Fruit fly (Drosophila melanogaster) whole organism, embryonic: Measurements from ENCODE around the gene Cyp18a1.

ENCODE experiments used
- CG10321 ChIP-seq: fragments of 200-800 bp; sonication (Bioruptor generic); IDR thresholded peaks from 2 replicates; pipeline ENCODE4 v1.3.6; 2022; ENCODE audit warnings: missing biosample characterization, missing genetic modification characterization
- CG11247 ChIP-seq: fragments of 200-800 bp; sonication (Bioruptor generic); IDR thresholded peaks from 2 replicates; pipeline ENCODE4 v1.3.6; 2022; ENCODE audit warnings: missing biosample characterization, missing genetic modification characterization
- CG11456 ChIP-seq: fragments of 200-800 bp; sonication (Bioruptor generic); IDR thresholded peaks from 3 replicates; pipeline ENCODE4 v1.3.6; 2022; ENCODE audit warnings: missing biosample characterization, missing genetic modification characterization
- CG13894 ChIP-seq: fragments of 200-800 bp; sonication (Bioruptor generic); optimal IDR thresholded peaks from 3 replicates; lab custom pipeline; 2018; ENCODE audit warnings: missing biosample characterization, mild to moderate bottlenecking, missing genetic modification characterization, moderate library complexity
- CG17361 ChIP-seq: fragments of 200-800 bp; sonication (Bioruptor generic); IDR thresholded peaks from 3 replicates; pipeline ENCODE4 v1.3.6; 2022; ENCODE audit warnings: missing biosample characterization, missing genetic modification characterization
- CG17385 ChIP-seq: fragments of 200-800 bp; sonication (Bioruptor generic); optimal IDR thresholded peaks from 3 replicates; lab custom pipeline; 2018; ENCODE audit warnings: missing biosample characterization, mild to moderate bottlenecking, missing genetic modification characterization
- CG18262 ChIP-seq: fragments of 200-800 bp; optimal IDR thresholded peaks from 3 replicates; lab custom pipeline; 2019; ENCODE audit warnings: missing biosample characterization, mild to moderate bottlenecking, missing genetic modification characterization, moderate library complexity
- CG2712 ChIP-seq: fragments of 200-800 bp; optimal IDR thresholded peaks from 3 replicates; lab custom pipeline; 2019; ENCODE audit warnings: missing biosample characterization, mild to moderate bottlenecking, missing genetic modification characterization, moderate library complexity
- CG2889 ChIP-seq: fragments of 200-800 bp; sonication (Bioruptor generic); IDR thresholded peaks from 3 replicates; pipeline ENCODE4 v1.3.6; 2022; ENCODE audit warnings: missing biosample characterization, missing genetic modification characterization
- CG3847 ChIP-seq: fragments of 200-800 bp; sonication (Bioruptor generic); IDR thresholded peaks from 2 replicates; pipeline ENCODE4 v1.3.6; 2022; ENCODE audit warnings: missing biosample characterization, missing genetic modification characterization
- CG42726 ChIP-seq: fragments of 200-800 bp; sonication (Bioruptor generic); IDR thresholded peaks from 2 replicates; pipeline ENCODE4 v1.3.6; 2022; ENCODE audit warnings: missing biosample characterization, missing genetic modification characterization; ENCODE audit not compliant: partially characterized antibody
- CG7556 ChIP-seq: fragments of 200-800 bp; sonication (Bioruptor generic); optimal IDR thresholded peaks from 2 replicates; lab custom pipeline; 2017; ENCODE audit warnings: missing biosample characterization, mild to moderate bottlenecking, missing genetic modification characterization
- CG7963 ChIP-seq: fragments of 200-800 bp; sonication (Bioruptor generic); IDR thresholded peaks from 3 replicates; pipeline ENCODE4 v1.3.6; 2022; ENCODE audit warnings: missing biosample characterization, missing genetic modification characterization; ENCODE audit not compliant: partially characterized antibody
- CG8290 ChIP-seq, 3 experiments: fragments of 200-800 bp; sonication (Bioruptor generic); optimal IDR thresholded peaks; 2 replicates each; lab custom pipeline; 2016 to 2019; ENCODE audit warnings: missing biosample characterization in 3 of 3, missing genetic modification characterization in 3 of 3, mild to moderate bottlenecking in 2 of 3, moderate library complexity in 1 of 3
- CG8388 ChIP-seq: fragments of 200-800 bp; sonication (Bioruptor generic); optimal IDR thresholded peaks from 2 replicates; lab custom pipeline; 2019; ENCODE audit warnings: missing biosample characterization, mild to moderate bottlenecking, missing genetic modification characterization, moderate library complexity
- Camta ChIP-seq: fragments of 200-800 bp; sonication (Bioruptor generic); optimal IDR thresholded peaks from 2 replicates; lab custom pipeline; 2016; ENCODE audit warnings: missing biosample characterization, missing genetic modification characterization
- Dip2 ChIP-seq: fragments of 200-800 bp; sonication (Bioruptor generic); IDR thresholded peaks from 2 replicates; pipeline ENCODE4 v1.3.6; 2022; ENCODE audit warnings: missing biosample characterization, missing genetic modification characterization
- Dip3 ChIP-seq: fragments of 200-800 bp; sonication (Bioruptor generic); optimal IDR thresholded peaks from 3 replicates; lab custom pipeline; 2016; ENCODE audit warnings: missing biosample characterization, missing genetic modification characterization
- Dll ChIP-seq: fragments of 200-800 bp; sonication (Bioruptor generic); IDR thresholded peaks from 4 replicates; pipeline ENCODE4 v1.3.6; 2022; ENCODE audit warnings: missing biosample characterization, missing genetic modification characterization; ENCODE audit not compliant: partially characterized antibody
- Doc3 ChIP-seq: fragments of 200-800 bp; sonication (Bioruptor generic); IDR thresholded peaks from 3 replicates; pipeline ENCODE4 v1.3.6; 2022; ENCODE audit warnings: missing biosample characterization, missing genetic modification characterization; ENCODE audit not compliant: partially characterized antibody
- Kr ChIP-seq: fragments of 200-800 bp; sonication (Bioruptor generic); optimal IDR thresholded peaks from 2 replicates; lab custom pipeline; 2017; ENCODE audit warnings: missing biosample characterization, mild to moderate bottlenecking, missing genetic modification characterization
- Med ChIP-seq: fragments of 200-800 bp; sonication (Bioruptor generic); peaks from one replicate; lab custom pipeline; 2016; ENCODE audit warnings: missing biosample characterization, missing genetic modification characterization, mild to moderate bottlenecking, inconsistent platforms, moderate library complexity
- Nf-YA ChIP-seq: fragments of 200-800 bp; sonication (Bioruptor generic); IDR thresholded peaks from 2 replicates; pipeline ENCODE4 v1.3.6; 2022; ENCODE audit warnings: missing biosample characterization, missing genetic modification characterization
- Oaz ChIP-seq: fragments of 200-800 bp; sonication (Bioruptor generic); IDR thresholded peaks from 2 replicates; pipeline ENCODE4 v1.3.6; 2022; ENCODE audit warnings: missing biosample characterization, missing genetic modification characterization
- PHDP ChIP-seq: fragments of 200-800 bp; sonication (Bioruptor generic); optimal IDR thresholded peaks from 3 replicates; lab custom pipeline; 2018; ENCODE audit warnings: missing biosample characterization, mild to moderate bottlenecking, missing genetic modification characterization, moderate library complexity
- Spps ChIP-seq: fragments of 200-800 bp; sonication (Bioruptor generic); optimal IDR thresholded peaks from 2 replicates; lab custom pipeline; 2018; ENCODE audit warnings: missing biosample characterization, mild to moderate bottlenecking, missing genetic modification characterization
- Vsx1 ChIP-seq: fragments of 200-800 bp; sonication (Bioruptor generic); optimal IDR thresholded peaks from 2 replicates; lab custom pipeline; 2017; ENCODE audit warnings: missing biosample characterization, mild to moderate bottlenecking, missing genetic modification characterization, missing genetic modification reagents
- YL-1 ChIP-seq: fragments of 200-800 bp; sonication (Bioruptor generic); optimal IDR thresholded peaks from 3 replicates; lab custom pipeline; 2017; ENCODE audit warnings: missing biosample characterization, mild to moderate bottlenecking, missing genetic modification characterization
- al ChIP-seq: fragments of 200-800 bp; sonication (Bioruptor generic); IDR thresholded peaks from 2 replicates; pipeline ENCODE4 v1.3.6; 2022; ENCODE audit warnings: missing biosample characterization, missing genetic modification characterization
- ap ChIP-seq: fragments of 200-800 bp; sonication (Bioruptor generic); IDR thresholded peaks from 2 replicates; pipeline ENCODE4 v1.3.6; 2022; ENCODE audit warnings: missing biosample characterization, missing genetic modification characterization
- az2 ChIP-seq: fragments of 200-800 bp; sonication (Bioruptor generic); optimal IDR thresholded peaks from 3 replicates; lab custom pipeline; 2016; ENCODE audit warnings: missing biosample characterization, missing genetic modification characterization
- bigmax ChIP-seq: fragments of 200-800 bp; sonication (Bioruptor generic); optimal IDR thresholded peaks from 2 replicates; lab custom pipeline; 2018; ENCODE audit warnings: missing biosample characterization, mild to moderate bottlenecking, missing genetic modification characterization
- emc ChIP-seq: fragments of 200-800 bp; sonication (Bioruptor generic); optimal IDR thresholded peaks from 2 replicates; lab custom pipeline; 2016; ENCODE audit warnings: missing biosample characterization, missing genetic modification characterization
- eve ChIP-seq, 2 experiments: fragments of >200 bp; optimal IDR thresholded peaks; 2 replicates each; lab custom pipeline; 2017; ENCODE audit warnings: missing biosample characterization in 2 of 2, missing genetic modification characterization in 2 of 2
- fu2 ChIP-seq: fragments of 200-800 bp; sonication (Bioruptor generic); optimal IDR thresholded peaks from 2 replicates; lab custom pipeline; 2016; ENCODE audit warnings: missing biosample characterization, missing genetic modification characterization
- her ChIP-seq: fragments of 200-800 bp; sonication (Bioruptor generic); optimal IDR thresholded peaks from 2 replicates; lab custom pipeline; 2016; ENCODE audit warnings: missing biosample characterization, missing genetic modification characterization
- jigr1 ChIP-seq: fragments of 200-800 bp; sonication (Bioruptor generic); IDR thresholded peaks from 3 replicates; pipeline ENCODE4 v1.3.6; 2022; ENCODE audit warnings: missing biosample characterization, missing genetic modification characterization
- lola ChIP-seq, 3 experiments: fragments of >200 bp in 2 of 3; fragments of 200-800 bp in 1 of 3; sonication (Bioruptor generic) in 1 of 3; optimal IDR thresholded peaks; 2 replicates each; lab custom pipeline; 2017 to 2019; ENCODE audit warnings: missing biosample characterization in 3 of 3, missing genetic modification characterization in 3 of 3, mild to moderate bottlenecking in 1 of 3, moderate library complexity in 1 of 3
- oc ChIP-seq: fragments of 200-800 bp; sonication (Bioruptor generic); optimal IDR thresholded peaks from 2 replicates; lab custom pipeline; 2018; ENCODE audit warnings: missing biosample characterization, mild to moderate bottlenecking, missing genetic modification characterization, moderate library complexity
- pan ChIP-seq, 4 experiments: fragments of >200 bp in 3 of 4; fragments of 200-800 bp in 1 of 4; sonication (Bioruptor generic) in 1 of 4; optimal IDR thresholded peaks in 3 of 4; IDR thresholded peaks in 1 of 4; 2 replicates each; pipeline versions ENCODE4 v1.3.6 to Lab custom; 2017 to 2022; ENCODE audit warnings: missing biosample characterization in 2 of 4, missing genetic modification characterization in 2 of 4, mixed read lengths in 1 of 4
- pnt ChIP-seq: fragments of 200-800 bp; sonication (Bioruptor generic); optimal IDR thresholded peaks from 3 replicates; lab custom pipeline; 2016; ENCODE audit warnings: missing biosample characterization, missing genetic modification characterization
- rib ChIP-seq: fragments of 200-800 bp; sonication (Bioruptor generic); IDR thresholded peaks from 2 replicates; pipeline ENCODE4 v1.3.6; 2022; ENCODE audit warnings: missing biosample characterization, missing genetic modification characterization
- run ChIP-seq: fragments of 200-800 bp; sonication (Bioruptor generic); optimal IDR thresholded peaks from 3 replicates; lab custom pipeline; 2018; ENCODE audit warnings: missing biosample characterization, mild to moderate bottlenecking, missing genetic modification characterization
- seq ChIP-seq: fragments of 200-800 bp; sonication (Bioruptor generic); IDR thresholded peaks from 2 replicates; pipeline ENCODE4 v1.3.6; 2022; ENCODE audit warnings: missing biosample characterization, missing genetic modification characterization
- slou ChIP-seq: fragments of 200-800 bp; sonication (Bioruptor generic); optimal IDR thresholded peaks from 3 replicates; lab custom pipeline; 2016; ENCODE audit warnings: missing biosample characterization, missing genetic modification characterization
- stc ChIP-seq: fragments of 200-800 bp; sonication (Bioruptor generic); IDR thresholded peaks from 2 replicates; pipeline ENCODE4 v1.3.6; 2022; ENCODE audit warnings: missing biosample characterization, missing genetic modification characterization
- stwl ChIP-seq: fragments of 200-800 bp; sonication (Bioruptor generic); optimal IDR thresholded peaks from 3 replicates; lab custom pipeline; 2018; ENCODE audit warnings: missing biosample characterization, mild to moderate bottlenecking, missing genetic modification characterization, moderate library complexity
- tna ChIP-seq: fragments of 200-800 bp; sonication (Bioruptor generic); IDR thresholded peaks from 2 replicates; pipeline ENCODE4 v1.3.6; 2022; ENCODE audit warnings: missing biosample characterization, missing genetic modification characterization; ENCODE audit not compliant: partially characterized antibody
- vfl ChIP-seq: fragments of 200-800 bp; sonication (Bioruptor generic); optimal IDR thresholded peaks from 2 replicates; lab custom pipeline; 2016; ENCODE audit warnings: missing biosample characterization, missing genetic modification characterization

Cyp18a1 gene

DNA sequence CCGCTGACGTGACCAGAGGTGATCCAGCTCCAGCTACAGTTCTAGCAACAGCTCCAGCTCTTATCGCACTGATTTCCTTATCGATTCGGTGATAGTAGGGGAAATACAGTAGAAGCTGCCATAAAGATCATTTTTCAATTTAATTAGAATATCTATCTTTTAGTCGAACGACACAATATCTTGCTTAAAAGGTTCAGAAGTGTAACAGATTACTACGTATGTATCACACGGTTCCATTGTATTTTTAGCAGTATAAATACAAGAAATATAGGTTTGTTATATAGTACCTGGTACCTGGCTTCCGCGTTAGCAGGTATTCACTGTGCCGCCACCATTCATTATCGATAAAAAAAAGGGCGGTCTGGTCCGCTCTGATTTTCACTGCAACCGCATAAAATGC is 48.0 kb downstream of the Cyp18a1 start (continued):
- TF ChIP-seq Spps (tag; lab: Kevin White, UChicago) (peak; percentile 44), stc (GFP tag; lab: Robert Waterston, UW) (peak; percentile 71), Vsx1 (GFP tag; lab: Kevin White, UChicago) (peak; percentile 22), CG17385 (peak; percentile 85), her (GFP tag; lab: Kevin White, UChicago) (peak; percentile 57), CG8290 (GFP tag; optimal IDR thresholded peaks at IDR 0.05; lab: Kevin White, UChicago) (peak; percentile 60), CG8290 (tag; optimal IDR thresholded peaks at IDR 0.05; lab: Kevin White, UChicago) (peak in 1 of 2 experiments; percentile 89), CG7963 (GFP tag; lab: Robert Waterston, UW) (no peak), bigmax (GFP tag; lab: Kevin White, UChicago) (no peak), Dip3 (GFP tag; lab: Kevin White, UChicago) (peak; percentile 68), eve (GFP tag; optimal IDR thresholded peaks at IDR 0.05; lab: Kevin White, UChicago) (no peak), Kr (no peak), PHDP (peak; percentile 84), rib (GFP tag; lab: Robert Waterston, UW) (peak; percentile 60; the same call in 1 of the 2 replicates), CG2889 (0 out of 3 replicates have a peak, but pooled peaks have one; percentile 21), Dip2 (GFP tag; lab: Robert Waterston, UW) (no peak), Oaz (GFP tag; lab: Robert Waterston, UW) (peak; percentile 30; the same call in 1 of the 2 replicates), Doc3 (GFP tag; lab: Robert Waterston, UW) (no peak), YL-1 (GFP tag; lab: Kevin White, UChicago) (peak; percentile 15), CG7556 (GFP tag; lab: Kevin White, UChicago) (peak; percentile 75), CG8388 (GFP tag; lab: Kevin White, UChicago) (peak; percentile 84), jigr1 (GFP tag; lab: Robert Waterston, UW) (no peak), pan (optimal IDR thresholded peaks at IDR 0.05; lab: Kevin White, UChicago) (no peak), pan (GFP tag; optimal IDR thresholded peaks at IDR 0.05 in 1 of 2, IDR thresholded peaks at IDR 0.05 in 1 of 2) (peak in 1 of 2 experiments; percentile 84), ap (GFP tag; lab: Robert Waterston, UW) (peak; percentile 43; the same call in 1 of the 2 replicates), CG13894 (tag; lab: Kevin White, UChicago) (peak; percentile 70), emc (GFP tag; lab: Kevin White, UChicago) (peak; percentile 20), slou (GFP tag; lab: Kevin White, UChicago) (no peak), vfl (GFP tag; lab: Kevin White, UChicago) (peak; percentile 51), pnt (GFP tag; lab: Kevin White, UChicago) (peak; percentile 68), tna (GFP tag; lab: Robert Waterston, UW) (no peak), az2 (GFP tag; lab: Kevin White, UChicago) (peak; percentile 84), oc (tag; lab: Kevin White, UChicago) (peak; percentile 85), seq (GFP tag; lab: Robert Waterston, UW) (peak; percentile 72), Dll (GFP tag; lab: Robert Waterston, UW) (no peak), CG3847 (GFP tag; lab: Robert Waterston, UW) (peak; percentile 74; the same call in 1 of the 2 replicates), CG18262 (tag; lab: Kevin White, UChicago) (peak; percentile 82), run (tag; lab: Kevin White, UChicago) (peak; percentile 71), CG11456 (GFP tag; lab: Robert Waterston, UW) (peak; percentile 72), fu2 (GFP tag; lab: Kevin White, UChicago) (peak; percentile 59), CG11247 (GFP tag; lab: Robert Waterston, UW) (no peak; the same call in 1 of the 2 replicates), Camta (GFP tag; lab: Kevin White, UChicago) (peak; percentile 62), CG2712 (tag; lab: Kevin White, UChicago) (peak; percentile 85), lola (GFP tag; optimal IDR thresholded peaks at IDR 0.05; lab: Kevin White, UChicago) (peak in 1 of 3 experiments; percentile 69), al (peak; percentile 36; the same call in 1 of the 2 replicates), CG17361 (peak; percentile 82), stwl (tag; lab: Kevin White, UChicago) (no peak), CG42726 (no peak), Med (GFP tag; lab: Kevin White, UChicago) (peak; percentile 85), CG10321 (GFP tag; lab: Robert Waterston, UW) (peak; percentile 47), Nf-YA (GFP tag; lab: Robert Waterston, UW) (peak; percentile 62; the same call in 1 of the 2 replicates)
